Worm (Caenorhabditis elegans) whole organism, late embryonic: ENCODE measurements around the gene frpr-17.
A peak's percentile ranks its signal among the peaks of the same experiment; 100 is the strongest.

Source experiments
- C08G9.2 ChIP-seq: sonication (generic microtip); optimal IDR thresholded peaks from 2 replicates; lab custom pipeline; 2016; ENCODE audit warnings: mild to moderate bottlenecking, missing genetic modification characterization, moderate library complexity, missing compliant biosample characterization
- C38D4.7 ChIP-seq: fragments of 200-800 bp; sonication (Bioruptor generic); optimal IDR thresholded peaks from 2 replicates; lab custom pipeline; 2018; ENCODE audit warnings: mild to moderate bottlenecking, missing genetic modification characterization, moderate library complexity, missing compliant biosample characterization
- F13H6.1 ChIP-seq: sonication (generic microtip); optimal IDR thresholded peaks from 2 replicates; lab custom pipeline; 2016; ENCODE audit warnings: missing genetic modification characterization, missing compliant biosample characterization
- K09A11.1 ChIP-seq: sonication (generic microtip); optimal IDR thresholded peaks from 2 replicates; lab custom pipeline; 2017; ENCODE audit warnings: antibody characterized with exemption, mild to moderate bottlenecking, missing genetic modification characterization, missing compliant biosample characterization; ENCODE audit not compliant: insufficient read depth
- Y22D7AL.16 ChIP-seq: sonication (generic microtip); optimal IDR thresholded peaks from 2 replicates; lab custom pipeline; 2016; ENCODE audit warnings: missing genetic modification characterization, missing compliant biosample characterization
- ceh-18 ChIP-seq: sonication (generic microtip); optimal IDR thresholded peaks from 2 replicates; lab custom pipeline; 2016; ENCODE audit warnings: missing genetic modification characterization, missing compliant biosample characterization
- ceh-2 ChIP-seq: sonication (generic microtip); optimal IDR thresholded peaks from 2 replicates; lab custom pipeline; 2016; ENCODE audit warnings: missing genotype, missing genetic modification characterization, missing compliant biosample characterization
- ceh-31 ChIP-seq: sonication (generic microtip); optimal IDR thresholded peaks from 2 replicates; lab custom pipeline; 2016; ENCODE audit warnings: missing genetic modification characterization, missing compliant biosample characterization
- ceh-34 ChIP-seq: sonication (generic microtip); optimal IDR thresholded peaks from 2 replicates; lab custom pipeline; 2016; ENCODE audit warnings: mild to moderate bottlenecking, missing genetic modification characterization, missing compliant biosample characterization
- ceh-9 ChIP-seq: sonication (generic microtip); optimal IDR thresholded peaks from 2 replicates; lab custom pipeline; 2016; ENCODE audit warnings: mild to moderate bottlenecking, missing genetic modification characterization, inconsistent platforms, missing compliant biosample characterization
- che-1 ChIP-seq: sonication (generic microtip); optimal IDR thresholded peaks from 2 replicates; lab custom pipeline; 2016; ENCODE audit warnings: mild to moderate bottlenecking, missing genetic modification characterization, missing compliant biosample characterization
- elt-2 ChIP-seq: sonication (generic microtip); optimal IDR thresholded peaks from 2 replicates; lab custom pipeline; 2016; ENCODE audit warnings: missing genetic modification reagents, missing genetic modification characterization, missing compliant biosample characterization
- ets-4 ChIP-seq: sonication (generic microtip); optimal IDR thresholded peaks from 2 replicates; lab custom pipeline; 2016; ENCODE audit warnings: missing genetic modification characterization, missing compliant biosample characterization
- fax-1 ChIP-seq: sonication (generic microtip); optimal IDR thresholded peaks from 2 replicates; lab custom pipeline; 2016; ENCODE audit warnings: missing genotype, missing genetic modification characterization, missing compliant biosample characterization
- fkh-6 ChIP-seq: sonication (generic microtip); optimal IDR thresholded peaks from 2 replicates; lab custom pipeline; 2016; ENCODE audit warnings: missing genetic modification characterization, missing compliant biosample characterization
- gmeb-2 ChIP-seq: sonication (generic microtip); optimal IDR thresholded peaks from 2 replicates; lab custom pipeline; 2016; ENCODE audit warnings: missing genetic modification characterization, inconsistent platforms, missing compliant biosample characterization
- hlh-13 ChIP-seq: fragments of 200-800 bp; sonication (Bioruptor generic); optimal IDR thresholded peaks from 2 replicates; lab custom pipeline; 2018; ENCODE audit warnings: mild to moderate bottlenecking, missing genetic modification characterization, missing compliant biosample characterization
- hlh-15 ChIP-seq: sonication (generic microtip); optimal IDR thresholded peaks from 2 replicates; lab custom pipeline; 2016; ENCODE audit warnings: missing genetic modification characterization, missing compliant biosample characterization
- hlh-8 ChIP-seq: sonication (generic microtip); optimal IDR thresholded peaks from 2 replicates; lab custom pipeline; 2016; ENCODE audit warnings: missing genotype, missing genetic modification characterization, missing compliant biosample characterization
- lim-6 ChIP-seq: sonication (generic microtip); optimal IDR thresholded peaks from 2 replicates; lab custom pipeline; 2016; ENCODE audit warnings: missing genetic modification characterization, missing compliant biosample characterization
- lin-11 ChIP-seq: fragments of 200-800 bp; sonication (Bioruptor generic); optimal IDR thresholded peaks from 2 replicates; lab custom pipeline; 2018; ENCODE audit warnings: mild to moderate bottlenecking, missing genetic modification characterization, missing compliant biosample characterization
- nhr-11 ChIP-seq: fragments of 150-350 bp; optimal IDR thresholded peaks from 2 replicates; lab custom pipeline; 2014; ENCODE audit warnings: missing biosample characterization, missing genetic modification characterization
- npax-4 ChIP-seq: sonication (generic microtip); optimal IDR thresholded peaks from 2 replicates; lab custom pipeline; 2016; ENCODE audit warnings: missing genetic modification characterization, missing compliant biosample characterization
- odd-2 ChIP-seq: sonication (generic microtip); optimal IDR thresholded peaks from 2 replicates; lab custom pipeline; 2017; ENCODE audit warnings: antibody characterized with exemption, mild to moderate bottlenecking, missing genetic modification characterization, missing compliant biosample characterization
- pat-9 ChIP-seq: fragments of 200-800 bp; sonication (Bioruptor generic); optimal IDR thresholded peaks from 2 replicates; lab custom pipeline; 2018; ENCODE audit warnings: mild to moderate bottlenecking, missing genetic modification characterization, moderate library complexity, missing compliant biosample characterization
- pax-1 ChIP-seq: fragments of 150-350 bp; optimal IDR thresholded peaks from 2 replicates; lab custom pipeline; 2014; ENCODE audit warnings: missing biosample characterization, missing genetic modification characterization
- pha-4 ChIP-seq: fragments of 150-350 bp; optimal IDR thresholded peaks from 2 replicates; lab custom pipeline; 2018; ENCODE audit warnings: missing biosample characterization, missing genetic modification reagents, missing genetic modification characterization
- pqm-1 ChIP-seq: sonication (generic microtip); optimal IDR thresholded peaks from 2 replicates; lab custom pipeline; 2016; ENCODE audit warnings: missing genetic modification characterization, missing compliant biosample characterization
- sdc-2 ChIP-seq: sonication (generic microtip); optimal IDR thresholded peaks from 2 replicates; lab custom pipeline; 2016; ENCODE audit warnings: missing genotype, missing genetic modification characterization, missing compliant biosample characterization
- sox-2 ChIP-seq: fragments of 200-800 bp; sonication (Bioruptor generic); IDR thresholded peaks from 2 replicates; pipeline ENCODE4 v1.3.6; 2022; ENCODE audit warnings: missing genetic modification reagents, missing genetic modification characterization, missing compliant biosample characterization
- tbx-2 ChIP-seq: sonication (generic microtip); optimal IDR thresholded peaks from 2 replicates; lab custom pipeline; 2016; ENCODE audit warnings: missing genetic modification characterization, missing compliant biosample characterization
- ttx-3 ChIP-seq: sonication (generic microtip); optimal IDR thresholded peaks from 2 replicates; lab custom pipeline; 2016; ENCODE audit warnings: missing genetic modification reagents, missing genetic modification characterization, missing compliant biosample characterization
- unc-42 ChIP-seq: sonication (generic microtip); optimal IDR thresholded peaks from 2 replicates; lab custom pipeline; 2016; ENCODE audit warnings: missing genotype, missing genetic modification characterization, missing compliant biosample characterization
- zip-5 ChIP-seq: sonication (generic microtip); optimal IDR thresholded peaks from 2 replicates; lab custom pipeline; 2016; ENCODE audit warnings: missing genetic modification characterization, missing compliant biosample characterization

Gene frpr-17

DNA sequence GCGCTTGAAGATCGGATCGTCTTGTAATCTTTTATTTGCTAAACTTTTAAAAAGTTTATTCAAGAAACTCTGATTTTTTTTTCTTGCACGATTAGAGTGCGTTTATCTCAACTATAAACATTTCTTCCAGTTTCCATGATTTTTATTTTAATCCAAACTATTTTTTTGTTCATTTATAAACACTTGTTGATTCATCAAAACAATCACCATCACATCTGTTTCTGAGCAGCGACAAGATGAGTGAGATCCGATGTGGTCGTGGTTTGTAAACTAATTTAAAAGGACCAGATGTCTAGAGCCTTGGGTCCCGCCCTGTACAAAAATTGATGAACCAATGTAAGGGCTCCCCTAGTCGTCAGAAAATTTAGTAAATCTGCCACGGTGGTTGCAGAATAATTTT lies 4.7 kb upstream of the frpr-17 start:
- TF ChIP-seq lim-6 (tag; lab: Kevin White, UChicago) (no peak), hlh-8 (peak; percentile 7)

DNA sequence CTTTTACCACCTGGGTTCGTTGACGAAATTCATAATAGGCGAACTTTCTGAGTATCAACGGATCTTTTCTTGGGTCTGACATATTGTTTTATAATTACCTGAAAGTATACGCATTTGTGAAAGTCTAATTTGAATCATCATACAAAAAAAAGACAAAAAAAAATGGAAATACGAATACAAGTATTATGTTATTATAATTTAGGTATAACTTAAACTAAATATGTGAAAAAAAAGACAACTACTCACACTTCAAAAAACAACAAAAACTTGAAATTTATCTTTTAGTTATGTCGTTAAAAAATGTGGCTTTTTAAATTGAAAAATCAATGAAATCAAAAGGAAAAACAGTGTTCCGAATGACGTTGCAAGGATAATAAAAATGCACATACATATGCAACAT lies 6.9 kb downstream of the frpr-17 start, which contains the start of gene fbxa-179:
TSS of gene fbxa-179 (minus strand) at position 101 of the 400 bp plus-strand sequence.
- TF ChIP-seq ceh-2 (tag; lab: Kevin White, UChicago) = no peak
- TF ChIP-seq ttx-3 (tag; lab: Kevin White, UChicago) = no peak
- TF ChIP-seq hlh-8 = no peak
- TF ChIP-seq C38D4.7 (GFP tag; lab: Kevin White, UChicago) = no peak
- TF ChIP-seq unc-42 = no peak
- TF ChIP-seq zip-5 (tag; lab: Kevin White, UChicago) = no peak
- no peak for TF ChIP-seq nhr-11 (tag; lab: Kevin White, UChicago)
- no peak for TF ChIP-seq lin-11 (tag; lab: Kevin White, UChicago)
- no peak for TF ChIP-seq K09A11.1 (tag; lab: Kevin White, UChicago)
- TF ChIP-seq ceh-9 = no peak
- TF ChIP-seq sox-2 (GFP tag; lab: Robert Waterston, UW) = no peak
- no peak for TF ChIP-seq lim-6 (tag; lab: Kevin White, UChicago)
- no peak for TF ChIP-seq ets-4
- TF ChIP-seq hlh-13 (GFP tag; lab: Kevin White, UChicago) = no peak
- no peak for TF ChIP-seq ceh-18 (tag; lab: Kevin White, UChicago)
- TF ChIP-seq npax-4 (tag; lab: Kevin White, UChicago) = no peak

DNA sequence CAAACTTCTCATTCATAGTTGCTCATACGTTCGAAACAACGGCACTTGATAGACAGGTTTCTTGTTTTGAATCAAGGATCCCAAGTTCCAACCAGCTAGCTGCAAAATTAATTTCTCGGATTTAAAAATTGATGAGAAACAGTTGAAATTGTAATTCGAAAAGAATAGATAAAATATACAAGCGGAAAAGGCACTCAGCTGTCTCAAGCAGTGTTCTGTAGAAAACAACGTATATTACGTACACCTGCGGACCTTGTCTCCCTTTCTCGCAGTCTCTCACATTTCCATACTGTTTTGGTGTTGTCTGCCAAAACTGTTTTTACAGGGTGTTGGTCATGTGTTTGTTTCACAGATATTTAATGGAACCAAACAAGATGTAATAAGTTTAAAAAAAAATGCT lies 9.7 kb downstream of the frpr-17 start, which contains the start of gene F23D12.10:
TSS of gene F23D12.10 (minus strand) at position 101 of the 400 bp plus-strand sequence.
- no peak for TF ChIP-seq Y22D7AL.16 (tag; lab: Kevin White, UChicago)
- TF ChIP-seq nhr-11 (tag; lab: Kevin White, UChicago) = no peak
- TF ChIP-seq pha-4 = no peak
- no peak for TF ChIP-seq sdc-2 (tag; lab: Kevin White, UChicago)
- TF ChIP-seq fkh-6 = no peak
- TF ChIP-seq elt-2 = no peak
- no peak for TF ChIP-seq hlh-15
- TF ChIP-seq ceh-31 (tag; lab: Kevin White, UChicago) = no peak
- no peak for TF ChIP-seq hlh-8
- TF ChIP-seq, all 69 proteins: peak for 0

DNA sequence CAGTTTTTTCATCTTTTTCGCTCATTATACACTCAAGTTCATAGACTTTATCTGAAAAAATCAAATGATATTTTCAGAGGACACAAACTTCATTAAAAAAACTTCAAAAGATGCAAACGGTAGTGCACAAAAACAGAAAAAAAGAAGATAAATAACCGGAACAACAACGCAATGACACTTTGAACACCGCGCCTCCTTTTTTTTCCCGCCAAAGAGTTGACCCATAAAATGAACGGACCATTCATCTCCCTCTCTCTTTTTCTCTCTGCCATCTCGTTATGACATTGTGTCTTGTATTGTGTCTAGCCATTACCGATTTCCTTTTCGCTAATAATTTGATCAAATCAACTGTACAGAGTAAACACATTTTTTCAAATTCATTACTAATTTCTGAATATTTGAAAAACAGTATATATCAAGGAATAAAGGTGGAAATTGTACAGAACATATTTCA lies 15.6 kb downstream of the frpr-17 start, which contains the start of gene F23D12.2:
TSS of gene F23D12.2 (minus strand) at position 51 of the 454 bp plus-strand sequence.
- no peak for TF ChIP-seq C08G9.2 (tag; lab: Kevin White, UChicago)
- TF ChIP-seq odd-2 = no peak

DNA sequence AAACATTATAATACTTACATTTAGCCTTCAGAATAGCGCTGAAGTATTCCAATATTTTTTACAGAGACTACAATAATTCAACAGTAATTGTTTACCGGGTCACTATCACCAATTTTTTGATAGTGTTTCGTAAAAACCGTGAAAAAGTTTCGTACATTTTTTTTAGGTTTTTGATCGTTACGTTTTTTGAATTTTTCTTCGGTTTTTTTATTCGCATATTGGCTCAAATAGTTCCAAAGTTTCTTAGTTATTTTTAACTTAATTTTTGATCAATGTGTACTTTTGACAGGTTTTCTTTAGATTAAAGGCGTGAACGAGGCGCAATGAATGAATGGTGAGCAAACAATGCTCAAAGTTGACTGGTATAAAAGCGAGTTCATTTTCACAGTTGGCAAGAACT lies 17.2 kb downstream of the frpr-17 start, which contains the start of gene fipr-3:
TSS of gene fipr-3 (plus strand) at position 301 of the 400 bp plus-strand sequence.
- TF ChIP-seq gmeb-2 = no peak
- TF ChIP-seq unc-42 = no peak
- TF ChIP-seq lin-11 (tag; lab: Kevin White, UChicago) = no peak
- no peak for TF ChIP-seq C08G9.2 (tag; lab: Kevin White, UChicago)
- TF ChIP-seq hlh-15 = no peak
- no peak for TF ChIP-seq ceh-34 (tag; lab: Kevin White, UChicago)
- no peak for TF ChIP-seq pat-9
- TF ChIP-seq pqm-1 = no peak
- no peak for TF ChIP-seq tbx-2 (tag; lab: Kevin White, UChicago)
- TF ChIP-seq hlh-13 (GFP tag; lab: Kevin White, UChicago) = no peak
- TF ChIP-seq sox-2 (GFP tag; lab: Robert Waterston, UW) = no peak
- TF ChIP-seq pax-1 = no peak
- TF ChIP-seq fax-1 (tag; lab: Kevin White, UChicago) = no peak
- TF ChIP-seq F13H6.1 (tag; lab: Kevin White, UChicago) = no peak
- TF ChIP-seq che-1 (tag; lab: Kevin White, UChicago) = no peak
